Fruit fly (Drosophila melanogaster) whole organism, embryonic: ENCODE measurements around the gene Rab7.

Experiments
- B-H1 ChIP-seq: fragments of 200-800 bp; sonication (Bioruptor generic); IDR thresholded peaks from 3 replicates; pipeline ENCODE4 v1.3.6; 2022; ENCODE audit warnings: missing biosample characterization, missing genetic modification characterization
- CG10321 ChIP-seq: fragments of 200-800 bp; sonication (Bioruptor generic); IDR thresholded peaks from 2 replicates; pipeline ENCODE4 v1.3.6; 2022; ENCODE audit warnings: missing biosample characterization, missing genetic modification characterization
- CG10543 ChIP-seq: fragments of 200-800 bp; sonication (Bioruptor generic); optimal IDR thresholded peaks from 3 replicates; lab custom pipeline; 2017; ENCODE audit warnings: missing biosample characterization, mild to moderate bottlenecking, missing genetic modification characterization, moderate library complexity
- CG11398 ChIP-seq: fragments of 200-800 bp; sonication (Bioruptor generic); optimal IDR thresholded peaks from 2 replicates; lab custom pipeline; 2016; ENCODE audit warnings: missing biosample characterization, missing genetic modification characterization
- CG11504 ChIP-seq: fragments of 200-800 bp; sonication (Bioruptor generic); optimal IDR thresholded peaks from 3 replicates; lab custom pipeline; 2019; ENCODE audit warnings: missing biosample characterization, mild to moderate bottlenecking, missing genetic modification characterization, moderate library complexity
- CG11560 ChIP-seq: fragments of 200-800 bp; sonication (Bioruptor generic); IDR thresholded peaks from 3 replicates; pipeline ENCODE4 v1.3.6; 2022; ENCODE audit warnings: missing biosample characterization, missing genetic modification characterization
- CG12391 ChIP-seq: fragments of 200-800 bp; sonication (Bioruptor generic); optimal IDR thresholded peaks from 3 replicates; lab custom pipeline; 2018; ENCODE audit warnings: missing biosample characterization, mild to moderate bottlenecking, missing genetic modification characterization, moderate library complexity
- CG12769 ChIP-seq: fragments of 200-800 bp; sonication (Bioruptor generic); optimal IDR thresholded peaks from 2 replicates; lab custom pipeline; 2019; ENCODE audit warnings: missing biosample characterization, mild to moderate bottlenecking, missing genetic modification characterization, moderate library complexity
- CG15269 ChIP-seq: fragments of 200-800 bp; sonication (Bioruptor generic); optimal IDR thresholded peaks from 2 replicates; lab custom pipeline; 2018; ENCODE audit warnings: missing biosample characterization, mild to moderate bottlenecking, missing genetic modification characterization, moderate library complexity
- CG1529 ChIP-seq: fragments of 200-800 bp; sonication (Bioruptor generic); optimal IDR thresholded peaks from 3 replicates; lab custom pipeline; 2018; ENCODE audit warnings: missing biosample characterization, missing genetic modification characterization
- CG16863 ChIP-seq: fragments of 200-800 bp; sonication (Bioruptor generic); optimal IDR thresholded peaks from 3 replicates; lab custom pipeline; 2016; ENCODE audit warnings: missing biosample characterization, missing genetic modification characterization
- CG17186 ChIP-seq: fragments of 200-800 bp; sonication (Bioruptor generic); optimal IDR thresholded peaks from 3 replicates; lab custom pipeline; 2017; ENCODE audit warnings: missing biosample characterization, missing genetic modification reagents, missing genetic modification characterization
- CG17328 ChIP-seq: fragments of 200-800 bp; sonication (Bioruptor generic); IDR thresholded peaks from 2 replicates; pipeline ENCODE4 v1.3.6; 2022; ENCODE audit warnings: missing biosample characterization, missing genetic modification characterization
- CG17359 ChIP-seq: fragments of 200-800 bp; sonication (Bioruptor generic); optimal IDR thresholded peaks from 3 replicates; lab custom pipeline; 2018; ENCODE audit warnings: missing biosample characterization, mild to moderate bottlenecking, missing genetic modification characterization, moderate library complexity
- CG17829 ChIP-seq: fragments of 200-800 bp; optimal IDR thresholded peaks from 2 replicates; lab custom pipeline; 2019; ENCODE audit warnings: missing biosample characterization, mild to moderate bottlenecking, missing genetic modification characterization, moderate library complexity
- CG2120 ChIP-seq: fragments of 200-800 bp; sonication (Bioruptor generic); optimal IDR thresholded peaks from 3 replicates; lab custom pipeline; 2016; ENCODE audit warnings: missing biosample characterization, missing genetic modification characterization
- CG30403 ChIP-seq: fragments of 200-800 bp; sonication (Bioruptor generic); optimal IDR thresholded peaks from 3 replicates; lab custom pipeline; 2016; ENCODE audit warnings: missing biosample characterization, missing genetic modification characterization
- CG31365 ChIP-seq: fragments of 200-800 bp; sonication (Bioruptor generic); optimal IDR thresholded peaks from 2 replicates; lab custom pipeline; 2018; ENCODE audit warnings: missing biosample characterization, mild to moderate bottlenecking, missing genetic modification characterization
- CG4360 ChIP-seq: fragments of 200-800 bp; sonication (Bioruptor generic); IDR thresholded peaks from 2 replicates; pipeline ENCODE4 v1.3.6; 2022; ENCODE audit warnings: missing biosample characterization, missing genetic modification characterization
- CG6791 ChIP-seq: fragments of 200-800 bp; sonication (Bioruptor generic); IDR thresholded peaks from 3 replicates; pipeline ENCODE4 v1.3.6; 2022; ENCODE audit warnings: missing biosample characterization, missing genetic modification characterization; ENCODE audit not compliant: partially characterized antibody
- CrebB ChIP-seq: fragments of 200-800 bp; sonication (Bioruptor generic); optimal IDR thresholded peaks from 3 replicates; lab custom pipeline; 2018; ENCODE audit warnings: missing biosample characterization, mild to moderate bottlenecking, missing genetic modification characterization
- D ChIP-seq, 2 experiments: fragments of 200-800 bp in 1 of 2; fragments of >200 bp in 1 of 2; sonication (Bioruptor generic) in 1 of 2; optimal IDR thresholded peaks; 2 replicates in 1 of 2; 3 replicates in 1 of 2; lab custom pipeline; 2017; ENCODE audit warnings: mild to moderate bottlenecking in 1 of 2, missing biosample characterization in 1 of 2, missing genetic modification characterization in 1 of 2, missing genetic modification reagents in 1 of 2
- Dref ChIP-seq: fragments of 200-800 bp; sonication (Bioruptor generic); IDR thresholded peaks from 2 replicates; pipeline ENCODE4 v1.3.6; 2022; ENCODE audit warnings: missing biosample characterization, missing genetic modification characterization
- H15 ChIP-seq: fragments of 200-800 bp; sonication (Bioruptor generic); IDR thresholded peaks from 3 replicates; pipeline ENCODE4 v1.3.6; 2022; ENCODE audit warnings: missing biosample characterization, missing genetic modification characterization
- H2.0 ChIP-seq: fragments of 200-800 bp; sonication (Bioruptor generic); IDR thresholded peaks from 2 replicates; pipeline ENCODE4 v1.3.6; 2022; ENCODE audit warnings: missing biosample characterization, missing genetic modification characterization
- HmgZ ChIP-seq: fragments of 200-800 bp; sonication (Bioruptor generic); optimal IDR thresholded peaks from 2 replicates; lab custom pipeline; 2018; ENCODE audit warnings: missing biosample characterization, mild to moderate bottlenecking, missing genetic modification characterization
- NFAT ChIP-seq: fragments of 200-800 bp; sonication (Bioruptor generic); IDR thresholded peaks from 2 replicates; pipeline ENCODE4 v1.3.6; 2022; ENCODE audit warnings: missing biosample characterization, missing genetic modification characterization
- Optix ChIP-seq: fragments of 200-800 bp; sonication (Bioruptor generic); IDR thresholded peaks from 3 replicates; pipeline ENCODE4 v1.3.6; 2022; ENCODE audit warnings: missing biosample characterization, missing genetic modification characterization
- Rx ChIP-seq: fragments of 200-800 bp; sonication (Bioruptor generic); IDR thresholded peaks from 2 replicates; pipeline ENCODE4 v1.3.6; 2022; ENCODE audit warnings: missing biosample characterization, missing genetic modification characterization
- Sox102F ChIP-seq: fragments of 200-800 bp; sonication (Bioruptor generic); optimal IDR thresholded peaks from 2 replicates; lab custom pipeline; 2018; ENCODE audit warnings: missing biosample characterization, mild to moderate bottlenecking, missing genetic modification characterization, moderate library complexity
- Trl ChIP-seq, 3 experiments: fragments of >200 bp in 2 of 3; fragments of 200-800 bp in 1 of 3; sonication (Bioruptor generic) in 1 of 3; optimal IDR thresholded peaks; 2 replicates in 1 of 3; 3 replicates in 2 of 3; lab custom pipeline; 2016 to 2017; ENCODE audit warnings: missing biosample characterization in 1 of 3, missing genetic modification characterization in 1 of 3
- caup ChIP-seq: fragments of 200-800 bp; sonication (Bioruptor generic); optimal IDR thresholded peaks from 3 replicates; lab custom pipeline; 2017; ENCODE audit warnings: missing biosample characterization, mild to moderate bottlenecking, missing genetic modification characterization, moderate library complexity; ENCODE audit not compliant: severe bottlenecking
- chif ChIP-seq, 2 experiments: fragments of 200-800 bp; sonication (Bioruptor generic); optimal IDR thresholded peaks; 3 replicates each; lab custom pipeline; 2016; ENCODE audit warnings: missing biosample characterization in 2 of 2, missing genetic modification characterization in 2 of 2
- ems ChIP-seq: fragments of 200-800 bp; sonication (Bioruptor generic); optimal IDR thresholded peaks from 3 replicates; lab custom pipeline; 2016; ENCODE audit warnings: missing biosample characterization, missing genetic modification characterization
- ewg ChIP-seq: fragments of 200-800 bp; sonication (Bioruptor generic); optimal IDR thresholded peaks from 3 replicates; lab custom pipeline; 2017; ENCODE audit warnings: mild to moderate bottlenecking, missing biosample characterization, missing genetic modification reagents, missing genetic modification characterization
- fu2 ChIP-seq: fragments of 200-800 bp; sonication (Bioruptor generic); optimal IDR thresholded peaks from 2 replicates; lab custom pipeline; 2016; ENCODE audit warnings: missing biosample characterization, missing genetic modification characterization
- kah ChIP-seq: fragments of 200-800 bp; sonication (Bioruptor generic); optimal IDR thresholded peaks from 2 replicates; lab custom pipeline; 2018; ENCODE audit warnings: missing biosample characterization, mild to moderate bottlenecking, missing genetic modification characterization
- kay ChIP-seq: fragments of 200-800 bp; sonication (Bioruptor generic); optimal IDR thresholded peaks from 2 replicates; lab custom pipeline; 2016; ENCODE audit warnings: missing biosample characterization, missing genetic modification characterization
- ken ChIP-seq: fragments of 200-800 bp; sonication (Bioruptor generic); IDR thresholded peaks from 3 replicates; pipeline ENCODE4 v1.3.6; 2022; ENCODE audit warnings: missing biosample characterization, missing genetic modification characterization
- klu ChIP-seq: fragments of 200-800 bp; sonication (Bioruptor generic); IDR thresholded peaks from 2 replicates; pipeline ENCODE4 v1.3.6; 2022; ENCODE audit warnings: missing biosample characterization, missing genetic modification characterization
- pros ChIP-seq: fragments of 200-800 bp; sonication (Bioruptor generic); optimal IDR thresholded peaks from 3 replicates; lab custom pipeline; 2019; ENCODE audit warnings: missing biosample characterization, mild to moderate bottlenecking, missing genetic modification characterization, moderate library complexity
- sima ChIP-seq: fragments of 200-800 bp; sonication (Bioruptor generic); optimal IDR thresholded peaks from 2 replicates; lab custom pipeline; 2016; ENCODE audit warnings: missing biosample characterization, missing genetic modification characterization
- slp2 ChIP-seq: fragments of 200-800 bp; sonication (Bioruptor generic); optimal IDR thresholded peaks from 2 replicates; lab custom pipeline; 2016; ENCODE audit warnings: missing biosample characterization, missing genetic modification characterization
- so ChIP-seq: fragments of 200-800 bp; sonication (Bioruptor generic); IDR thresholded peaks from 3 replicates; pipeline ENCODE4 v1.3.6; 2022; ENCODE audit warnings: missing biosample characterization, missing genetic modification characterization
- sob ChIP-seq: fragments of 200-800 bp; sonication (Bioruptor generic); IDR thresholded peaks from 2 replicates; pipeline ENCODE4 v1.3.6; 2022; ENCODE audit warnings: missing biosample characterization, missing genetic modification characterization
- sqz ChIP-seq: fragments of 200-800 bp; sonication (Bioruptor generic); optimal IDR thresholded peaks from 3 replicates; lab custom pipeline; 2018; ENCODE audit warnings: missing biosample characterization, mild to moderate bottlenecking, missing genetic modification characterization
- wek ChIP-seq: fragments of 200-800 bp; sonication (Bioruptor generic); optimal IDR thresholded peaks from 3 replicates; lab custom pipeline; 2018; ENCODE audit warnings: missing biosample characterization, mild to moderate bottlenecking, missing genetic modification characterization, moderate library complexity
- zen2 ChIP-seq: fragments of 200-800 bp; sonication (Bioruptor generic); IDR thresholded peaks from 3 replicates; pipeline ENCODE4 v1.3.6; 2022; ENCODE audit warnings: missing biosample characterization, missing genetic modification characterization; ENCODE audit not compliant: partially characterized antibody

The Rab7 gene

DNA sequence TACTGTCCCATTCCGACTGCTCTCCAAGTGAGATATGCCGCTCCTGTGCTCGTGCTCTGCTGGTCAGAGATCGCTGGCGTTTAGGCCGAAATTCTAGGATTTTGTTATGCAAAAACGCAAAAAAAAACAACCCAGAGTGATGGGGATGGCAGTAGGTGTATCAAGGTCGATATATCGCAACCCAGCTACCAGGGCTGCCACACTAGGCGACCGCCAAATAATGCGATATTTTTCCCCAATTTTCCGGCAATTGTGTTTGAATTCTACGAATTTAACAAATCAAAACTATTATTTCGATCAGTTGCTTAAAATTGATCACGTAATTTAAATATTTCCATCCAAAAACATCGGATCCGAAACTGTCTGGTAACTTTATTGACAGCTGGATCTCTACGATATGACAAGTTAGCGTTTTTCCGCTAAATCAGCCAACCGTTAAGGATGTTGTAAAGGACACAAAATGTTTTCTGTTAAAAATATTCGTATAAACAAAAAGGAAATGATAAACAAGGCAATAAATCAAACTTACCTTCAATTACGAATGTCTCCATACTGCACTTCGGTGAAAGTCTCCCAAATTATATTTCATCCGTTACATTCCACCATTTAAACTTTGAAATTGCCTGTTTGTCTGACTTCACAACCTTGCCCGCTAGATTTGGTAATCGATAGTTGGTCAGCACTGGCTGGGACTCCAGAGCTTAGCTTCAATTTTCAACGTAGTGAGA is 44.9 kb downstream of the Rab7 start, which contains the start of gene spas (continued):
- TF ChIP-seq ken (GFP tag; lab: Robert Waterston, UW): peak; percentile 79
- peak; percentile 34 for TF ChIP-seq caup (GFP tag; lab: Kevin White, UChicago)
- peak; percentile 57; the same call in 1 of the 2 replicates for TF ChIP-seq H2.0 (GFP tag; lab: Robert Waterston, UW)
- peak; percentile 76 for TF ChIP-seq fu2 (GFP tag; lab: Kevin White, UChicago)
- TF ChIP-seq Rx (GFP tag; lab: Robert Waterston, UW): 0 out of 2 replicates have a peak, but pooled peaks have one; percentile 32
- no peak for TF ChIP-seq sima (GFP tag; lab: Kevin White, UChicago)
- peak; percentile 80 for TF ChIP-seq zen2 (GFP tag; lab: Robert Waterston, UW)
- peak; percentile 62 for TF ChIP-seq CG17829 (tag; lab: Kevin White, UChicago)
- peak; percentile 81 for TF ChIP-seq CG12391 (tag; lab: Kevin White, UChicago)
- peak; percentile 95 for TF ChIP-seq CG6791 (GFP tag; lab: Robert Waterston, UW)
- no peak for TF ChIP-seq CG11504 (tag; lab: Kevin White, UChicago)
- TF ChIP-seq CG30403 (GFP tag; lab: Kevin White, UChicago): peak; percentile 82
- TF ChIP-seq D (optimal IDR thresholded peaks at IDR 0.05; lab: Kevin White, UChicago): no peak
- TF ChIP-seq D (GFP tag; optimal IDR thresholded peaks at IDR 0.05; lab: Kevin White, UChicago): peak; percentile 35
- TF ChIP-seq CG17328: peak; percentile 79
- TF ChIP-seq kay (GFP tag; lab: Kevin White, UChicago): peak; percentile 30
- peak; percentile 59 for TF ChIP-seq CG17186
- TF ChIP-seq CG2120 (GFP tag; lab: Kevin White, UChicago): peak; percentile 88
- TF ChIP-seq Sox102F (GFP tag; lab: Kevin White, UChicago): no peak
- no peak for TF ChIP-seq CG10321 (GFP tag; lab: Robert Waterston, UW)
- TF ChIP-seq CG11398 (GFP tag; lab: Kevin White, UChicago): peak; percentile 42
- peak; percentile 80 for TF ChIP-seq slp2 (GFP tag; lab: Kevin White, UChicago)
- TF ChIP-seq sob (GFP tag; lab: Robert Waterston, UW): peak; percentile 80
- no peak for TF ChIP-seq CG15269 (tag; lab: Kevin White, UChicago)
- TF ChIP-seq CG31365 (tag; lab: Kevin White, UChicago): no peak
- TF ChIP-seq so: no peak
- TF ChIP-seq H15 (GFP tag; lab: Robert Waterston, UW): peak; percentile 68; the same call in 2 of the 3 replicates
- TF ChIP-seq klu (GFP tag; lab: Robert Waterston, UW): peak; percentile 60; the same call in 1 of the 2 replicates
- peak; percentile 80 for TF ChIP-seq NFAT (GFP tag; lab: Robert Waterston, UW)
- TF ChIP-seq CG1529 (GFP tag; lab: Kevin White, UChicago): peak; percentile 15
- TF ChIP-seq Dref (GFP tag; lab: Robert Waterston, UW): peak; percentile 60
- TF ChIP-seq chif (GFP tag; optimal IDR thresholded peaks at IDR 0.05; lab: Kevin White, UChicago): peak; percentile 24 to 70
- peak; percentile 77 for TF ChIP-seq CG16863 (GFP tag; lab: Kevin White, UChicago)
- peak; percentile 49 for TF ChIP-seq ewg (GFP tag; lab: Kevin White, UChicago)
- TF ChIP-seq CrebB (tag; lab: Kevin White, UChicago): no peak
- TF ChIP-seq CG17359: peak; percentile 49
- TF ChIP-seq Trl (optimal IDR thresholded peaks at IDR 0.05; lab: Kevin White, UChicago): no peak
- TF ChIP-seq Trl (GFP tag; optimal IDR thresholded peaks at IDR 0.05; lab: Kevin White, UChicago): peak; percentile 67
- TF ChIP-seq Optix (GFP tag; lab: Robert Waterston, UW): peak; percentile 76; the same call in 2 of the 3 replicates
- TF ChIP-seq B-H1 (GFP tag; lab: Robert Waterston, UW): peak; percentile 60; the same call in 1 of the 3 replicates
- no peak for TF ChIP-seq wek (GFP tag; lab: Kevin White, UChicago)
- TF ChIP-seq CG11560 (tag; lab: Robert Waterston, UW): 0 out of 3 replicates have a peak, but pooled peaks have one; percentile 30
- no peak for TF ChIP-seq pros (GFP tag; lab: Kevin White, UChicago)
- peak; percentile 67 for TF ChIP-seq HmgZ
- TF ChIP-seq CG4360 (GFP tag; lab: Robert Waterston, UW): no peak
- peak; percentile 36 for TF ChIP-seq CG10543 (GFP tag; lab: Kevin White, UChicago)
- no peak for TF ChIP-seq CG12769 (tag; lab: Kevin White, UChicago)
- peak; percentile 57 for TF ChIP-seq ems (GFP tag; lab: Kevin White, UChicago)
- TF ChIP-seq sqz (GFP tag; lab: Kevin White, UChicago): no peak
- no peak for TF ChIP-seq kah
